Worm (Caenorhabditis elegans): ENCODE data around the gene pax-1.

pax-1 gene

ce11 chrV:8252532-8252931 is 27.8 kb downstream of the pax-1 start (continued):
- TF ChIP-seq mdl-1 (tag; optimal IDR thresholded peaks at IDR 0.05) (peak in 1 of 2 experiments; percentile 12), C04F5.9 (tag; optimal IDR thresholded peaks at IDR 0.05) (no peak), nhr-19 (GFP tag; conservative IDR thresholded peaks at IDR 0.05) (peak; percentile 36; the same call in 1 of the 2 replicates)

- TF ChIP-seq F16B12.6 (tag; optimal IDR thresholded peaks at IDR 0.05) (no peak), dpl-1 (GFP tag; optimal IDR thresholded peaks at IDR 0.05) (no peak), ztf-4 (tag; optimal IDR thresholded peaks at IDR 0.05) (no peak), unc-30 (tag; optimal IDR thresholded peaks at IDR 0.05) (no peak), irx-1 (tag; optimal IDR thresholded peaks at IDR 0.05) (no peak), sox-4 (tag; optimal IDR thresholded peaks at IDR 0.05) (no peak), mef-2 (tag; optimal IDR thresholded peaks at IDR 0.05) (no peak), lin-14 (GFP tag; optimal IDR thresholded peaks at IDR 0.05) (peak; percentile 18), dsc-1 (tag; optimal IDR thresholded peaks at IDR 0.05) (no peak), efl-1 (optimal IDR thresholded peaks at IDR 0.05) (no peak), efl-1 (GFP tag; optimal IDR thresholded peaks at IDR 0.05 in 1 of 2) (peak in 1 of 2 experiments; percentile 41)
These were observed 29.2 kb downstream of the pax-1 start for ce11 chrV:8253946-8254345.

- TF ChIP-seq dsc-1 (tag; optimal IDR thresholded peaks at IDR 0.05) (no peak), hlh-17 (GFP tag; optimal IDR thresholded peaks at IDR 0.05; ENCODE audit: borderline replicate concordance) (no peak), C34B4.2 (tag; optimal IDR thresholded peaks at IDR 0.05) (no peak), alr-1 (tag; optimal IDR thresholded peaks at IDR 0.05; ENCODE audit: borderline replicate concordance) (no peak), lin-14 (GFP tag; optimal IDR thresholded peaks at IDR 0.05) (peak; percentile 6), ceh-88 (GFP tag; IDR thresholded peaks at IDR 0.05) (no peak), snu-23 (GFP tag; optimal IDR thresholded peaks at IDR 0.05) (no peak), swsn-7 (tag; optimal IDR thresholded peaks at IDR 0.05) (no peak), ces-1 (GFP tag; optimal IDR thresholded peaks at IDR 0.05) (no peak), blmp-1 (tag; optimal IDR thresholded peaks at IDR 0.05) (peak; percentile 68)
These were observed 30.2 kb downstream of the pax-1 start for ce11 chrV:8254973-8255372.

ce11 chrV:8259016-8259415 is 34.3 kb downstream of the pax-1 start, which contains the start of gene C16D9.1:
Gene C16D9.1 (plus strand): TSS chrV:8259316.
- TF ChIP-seq C04F5.9 (tag; optimal IDR thresholded peaks at IDR 0.05) (no peak), ztf-4 (tag; optimal IDR thresholded peaks at IDR 0.05) (no peak), efl-3 (GFP tag; optimal IDR thresholded peaks at IDR 0.05) (no peak), unc-62 (GFP tag; optimal IDR thresholded peaks at IDR 0.05) (no peak)

ce11 chrV:8262212-8262611 is 37.5 kb downstream of the pax-1 start:
- peak; percentile 13 for TF ChIP-seq lin-14 (GFP tag; optimal IDR thresholded peaks at IDR 0.05)
- no peak for TF ChIP-seq nhr-19 (GFP tag; conservative IDR thresholded peaks at IDR 0.05)
- no peak for TF ChIP-seq aly-2 (tag; optimal IDR thresholded peaks at IDR 0.05)
- TF ChIP-seq aha-1 (tag; optimal IDR thresholded peaks at IDR 0.05): no peak
- no peak for TF ChIP-seq fos-1 (tag; optimal IDR thresholded peaks at IDR 0.05)
- TF ChIP-seq alr-1 (tag; optimal IDR thresholded peaks at IDR 0.05; ENCODE audit: borderline replicate concordance): no peak

- no peak for TF ChIP-seq mep-1 (tag; optimal IDR thresholded peaks at IDR 0.05)
- no peak for TF ChIP-seq unc-62 (GFP tag; optimal IDR thresholded peaks at IDR 0.05)
- peak; percentile 56 for TF ChIP-seq hlh-4 (tag; optimal IDR thresholded peaks at IDR 0.05)
- no peak for TF ChIP-seq lin-14 (GFP tag; optimal IDR thresholded peaks at IDR 0.05)
These were observed 38.7 kb downstream of the pax-1 start, which contains the start of gene C16D9.8 for ce11 chrV:8263466-8263865. Gene C16D9.8 (minus strand): TSS chrV:8263566.

- TF ChIP-seq C04F5.9 (tag; optimal IDR thresholded peaks at IDR 0.05) (no peak), aly-2 (tag; optimal IDR thresholded peaks at IDR 0.05) (no peak), alr-1 (tag; optimal IDR thresholded peaks at IDR 0.05; ENCODE audit: borderline replicate concordance) (no peak), ceh-8 (GFP tag; optimal IDR thresholded peaks at IDR 0.05) (no peak), snpc-4 (tag; optimal IDR thresholded peaks at IDR 0.05) (no peak), fkh-4 (tag; optimal IDR thresholded peaks at IDR 0.05; ENCODE audit: borderline replicate concordance) (no peak), C34B4.2 (tag; optimal IDR thresholded peaks at IDR 0.05) (no peak), efl-3 (GFP tag; optimal IDR thresholded peaks at IDR 0.05) (no peak), Y116A8C.19 (tag; optimal IDR thresholded peaks at IDR 0.05; ENCODE audit: borderline replicate concordance) (no peak)
These were observed 39.2 kb downstream of the pax-1 start, which contains the start of gene C16D9.9 for ce11 chrV:8263941-8264340. Gene C16D9.9 (plus strand): TSS chrV:8264241.

Data from whole organism, L1 larva.